Worm (Caenorhabditis elegans): ENCODE results near the gene F11A5.5.

DNA sequence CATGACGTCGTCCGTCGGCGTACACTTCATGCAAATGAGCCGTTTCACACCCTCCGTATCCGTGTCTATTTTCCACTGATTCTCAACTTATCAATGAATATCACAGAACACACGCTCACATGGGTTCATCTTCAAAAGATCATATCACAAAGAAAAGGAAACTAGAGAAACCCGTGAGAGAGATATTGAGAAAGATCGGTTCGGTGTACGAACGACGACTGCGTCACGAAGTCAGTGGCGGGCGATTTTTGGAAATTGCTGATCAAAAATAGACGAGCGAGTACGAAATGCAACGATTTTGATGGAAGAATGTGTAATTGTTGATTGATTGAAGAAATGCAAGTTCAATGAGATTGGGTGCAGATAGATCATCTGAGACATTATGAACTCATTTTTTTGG, 15.2 kb downstream of the F11A5.5 start:
- no peak for TF ChIP-seq lsy-2 (tag; optimal IDR thresholded peaks at IDR 0.05)
- TF ChIP-seq nhr-76 (tag; optimal IDR thresholded peaks at IDR 0.05), result no peak
- TF ChIP-seq ztf-11 (tag; optimal IDR thresholded peaks at IDR 0.05), result no peak
- no peak for TF ChIP-seq ceh-39 (tag; optimal IDR thresholded peaks at IDR 0.05)
- TF ChIP-seq lin-13 (tag; optimal IDR thresholded peaks at IDR 0.05), result no peak
- no peak for TF ChIP-seq ces-1 (GFP tag; optimal IDR thresholded peaks at IDR 0.05)
- TF ChIP-seq unc-39 (tag; optimal IDR thresholded peaks at IDR 0.05), result no peak
- no peak for TF ChIP-seq elt-3 (tag; optimal IDR thresholded peaks at IDR 0.05)
- no peak for TF ChIP-seq nhr-28 (tag; optimal IDR thresholded peaks at IDR 0.05)
- TF ChIP-seq unc-62 (GFP tag; optimal IDR thresholded peaks at IDR 0.05), result no peak
- no peak for TF ChIP-seq sptf-1 (tag; optimal IDR thresholded peaks at IDR 0.05)
- TF ChIP-seq snpc-4 (tag; optimal IDR thresholded peaks at IDR 0.05), result no peak
- no peak for TF ChIP-seq elt-1 (tag; optimal IDR thresholded peaks at IDR 0.05; ENCODE audit: borderline replicate concordance, insufficient read depth)
- TF ChIP-seq nhr-12 (tag; optimal IDR thresholded peaks at IDR 0.05), result no peak
